Fruit fly (Drosophila melanogaster): ENCODE data around the gene CG43915.

DNA sequence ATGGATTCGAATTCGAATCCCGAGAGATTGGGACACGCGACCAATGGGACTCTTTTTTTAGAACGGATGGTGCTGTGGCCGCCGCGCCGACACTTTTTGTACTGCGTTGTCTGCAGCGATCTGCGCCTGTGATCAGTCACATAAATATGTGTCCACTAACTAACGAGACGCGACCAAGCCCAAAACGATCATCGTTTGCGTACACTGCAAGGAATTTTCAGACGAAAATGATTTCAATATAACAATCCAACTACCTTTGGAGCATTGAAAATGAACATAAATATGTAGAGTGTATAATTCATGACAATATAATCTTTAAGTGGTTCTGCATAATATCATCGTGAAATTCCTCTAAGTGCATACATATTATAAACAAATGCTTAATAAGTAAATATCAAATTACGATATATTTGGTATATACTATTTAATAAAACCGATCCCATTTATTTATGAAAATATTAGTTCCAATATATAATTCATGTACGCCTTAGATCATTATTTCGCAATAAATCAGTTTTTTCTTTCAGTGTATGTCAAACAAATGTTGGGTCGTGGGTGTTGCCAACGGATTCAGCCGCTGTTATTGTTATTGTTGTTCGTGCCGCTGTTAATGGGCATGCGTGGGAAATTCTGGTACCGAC, 37.0 kb upstream of the CG43915 start, which contains the start of gene Eip63F-1:
- TF ChIP-seq CG17806 (tag; optimal IDR thresholded peaks at IDR 0.05) (no peak), CG10348 (GFP tag; IDR thresholded peaks at IDR 0.05) (no peak), CG34367 (tag; optimal IDR thresholded peaks at IDR 0.05) (no peak)
